Worm (Caenorhabditis elegans): ENCODE results near the gene prmt-4.

DNA sequence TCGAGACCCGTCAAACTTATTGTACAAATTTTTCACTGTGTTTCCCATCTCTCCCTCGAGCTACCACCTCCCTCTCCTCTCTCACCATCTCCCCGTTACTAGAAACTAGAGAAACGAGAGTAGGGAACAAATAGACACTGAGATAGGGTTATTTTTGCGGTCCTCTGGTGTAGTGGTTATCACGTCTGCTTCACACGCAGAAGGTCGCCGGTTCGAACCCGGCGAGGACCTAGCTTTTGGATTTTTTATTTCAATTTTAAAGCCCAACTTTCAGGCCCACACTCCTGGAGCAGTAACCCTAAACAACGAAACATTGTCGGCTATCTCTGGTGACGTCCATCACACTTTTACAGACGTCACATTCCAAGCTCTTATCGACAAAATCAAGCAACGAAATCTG is 16.9 kb upstream of the prmt-4 start:
- TF ChIP-seq lin-39 (tag; optimal IDR thresholded peaks at IDR 0.05) = no peak
- 0 out of 2 replicates have a peak, but pooled peaks have one; percentile 30 for TF ChIP-seq ceh-20 (GFP tag; IDR thresholded peaks at IDR 0.05)
- peak; percentile 40 for TF ChIP-seq lir-3 (tag; optimal IDR thresholded peaks at IDR 0.05)
- no peak for TF ChIP-seq ceh-82 (tag; optimal IDR thresholded peaks at IDR 0.05)
- TF ChIP-seq ceh-28 (tag; optimal IDR thresholded peaks at IDR 0.05) = no peak
- peak in 1 of 2 experiments; percentile 55 for TF ChIP-seq unc-62 (GFP tag; optimal IDR thresholded peaks at IDR 0.05 in 1 of 2)
- TF ChIP-seq unc-62 (tag; optimal IDR thresholded peaks at IDR 0.05) = no peak
